Fruit fly (Drosophila melanogaster) whole organism, embryonic: ENCODE data around the gene M6.
A peak's percentile ranks its signal among the peaks of the same experiment; 100 is the strongest.

ENCODE experiments used
- CG10147 ChIP-seq: fragments of 200-800 bp; sonication (Bioruptor generic); optimal IDR thresholded peaks from 2 replicates; lab custom pipeline; 2019; ENCODE audit warnings: missing biosample characterization, mild to moderate bottlenecking, missing genetic modification characterization, moderate library complexity
- CG10431 ChIP-seq: fragments of 200-800 bp; sonication (Bioruptor generic); optimal IDR thresholded peaks from 3 replicates; lab custom pipeline; 2018; ENCODE audit warnings: missing biosample characterization, mild to moderate bottlenecking, missing genetic modification characterization
- CG10543 ChIP-seq: fragments of 200-800 bp; sonication (Bioruptor generic); optimal IDR thresholded peaks from 3 replicates; lab custom pipeline; 2017; ENCODE audit warnings: missing biosample characterization, mild to moderate bottlenecking, missing genetic modification characterization, moderate library complexity
- CG11085 ChIP-seq: fragments of 200-800 bp; sonication (Bioruptor generic); IDR thresholded peaks from 2 replicates; pipeline ENCODE4 v1.3.6; 2022; ENCODE audit warnings: missing biosample characterization, missing genetic modification characterization
- CG11504 ChIP-seq: fragments of 200-800 bp; sonication (Bioruptor generic); optimal IDR thresholded peaks from 3 replicates; lab custom pipeline; 2019; ENCODE audit warnings: missing biosample characterization, mild to moderate bottlenecking, missing genetic modification characterization, moderate library complexity
- CG12104 ChIP-seq: fragments of 200-800 bp; sonication (Bioruptor generic); optimal IDR thresholded peaks from 3 replicates; lab custom pipeline; 2016; ENCODE audit warnings: missing biosample characterization, missing genetic modification characterization
- CG13424 ChIP-seq: fragments of 200-800 bp; sonication (Bioruptor generic); optimal IDR thresholded peaks from 2 replicates; lab custom pipeline; 2019; ENCODE audit warnings: missing biosample characterization, mild to moderate bottlenecking, missing genetic modification characterization, moderate library complexity
- CG16863 ChIP-seq: fragments of 200-800 bp; sonication (Bioruptor generic); optimal IDR thresholded peaks from 3 replicates; lab custom pipeline; 2016; ENCODE audit warnings: missing biosample characterization, missing genetic modification characterization
- CG17612 ChIP-seq: fragments of 200-800 bp; sonication (Bioruptor generic); IDR thresholded peaks from 2 replicates; pipeline ENCODE4 v1.3.6; 2022; ENCODE audit warnings: missing biosample characterization, missing genetic modification characterization
- CG18262 ChIP-seq: fragments of 200-800 bp; optimal IDR thresholded peaks from 3 replicates; lab custom pipeline; 2019; ENCODE audit warnings: missing biosample characterization, mild to moderate bottlenecking, missing genetic modification characterization, moderate library complexity
- CG18476 ChIP-seq: fragments of 200-800 bp; sonication (Bioruptor generic); optimal IDR thresholded peaks from 2 replicates; lab custom pipeline; 2016; ENCODE audit warnings: missing biosample characterization, mild to moderate bottlenecking, missing genetic modification characterization
- CG2120 ChIP-seq: fragments of 200-800 bp; sonication (Bioruptor generic); optimal IDR thresholded peaks from 3 replicates; lab custom pipeline; 2016; ENCODE audit warnings: missing biosample characterization, missing genetic modification characterization
- CG2202 ChIP-seq: fragments of 200-800 bp; sonication (Bioruptor generic); optimal IDR thresholded peaks from 2 replicates; lab custom pipeline; 2018; ENCODE audit warnings: missing biosample characterization, mild to moderate bottlenecking, missing genetic modification characterization
- CG2712 ChIP-seq: fragments of 200-800 bp; optimal IDR thresholded peaks from 3 replicates; lab custom pipeline; 2019; ENCODE audit warnings: missing biosample characterization, mild to moderate bottlenecking, missing genetic modification characterization, moderate library complexity
- CG3407 ChIP-seq: fragments of 200-800 bp; sonication (Bioruptor generic); optimal IDR thresholded peaks from 2 replicates; lab custom pipeline; 2018; ENCODE audit warnings: missing biosample characterization, mild to moderate bottlenecking, missing genetic modification characterization
- CG43689 ChIP-seq: fragments of 200-800 bp; sonication (Bioruptor generic); IDR thresholded peaks from 2 replicates; pipeline ENCODE4 v1.3.6; 2022; ENCODE audit warnings: missing biosample characterization, missing genetic modification characterization
- CG6791 ChIP-seq: fragments of 200-800 bp; sonication (Bioruptor generic); IDR thresholded peaks from 3 replicates; pipeline ENCODE4 v1.3.6; 2022; ENCODE audit warnings: missing biosample characterization, missing genetic modification characterization; ENCODE audit not compliant: partially characterized antibody
- CG6854 ChIP-seq: fragments of 200-800 bp; sonication (Bioruptor generic); optimal IDR thresholded peaks from 3 replicates; lab custom pipeline; 2017; ENCODE audit warnings: missing biosample characterization, mild to moderate bottlenecking, missing genetic modification characterization
- CG7963 ChIP-seq: fragments of 200-800 bp; sonication (Bioruptor generic); IDR thresholded peaks from 3 replicates; pipeline ENCODE4 v1.3.6; 2022; ENCODE audit warnings: missing biosample characterization, missing genetic modification characterization; ENCODE audit not compliant: partially characterized antibody
- CG8478 ChIP-seq: fragments of >200 bp; optimal IDR thresholded peaks from 2 replicates; lab custom pipeline; 2018
- CG8944 ChIP-seq: fragments of 200-800 bp; sonication (Bioruptor generic); optimal IDR thresholded peaks from 3 replicates; lab custom pipeline; 2016; ENCODE audit warnings: missing biosample characterization, missing genetic modification characterization
- CG9876 ChIP-seq: fragments of 200-800 bp; sonication (Bioruptor generic); optimal IDR thresholded peaks from 2 replicates; lab custom pipeline; 2016; ENCODE audit warnings: missing biosample characterization, missing genetic modification characterization
- CG9932 ChIP-seq: fragments of 200-800 bp; sonication (Bioruptor generic); IDR thresholded peaks from 2 replicates; pipeline ENCODE4 v1.3.6; 2022; ENCODE audit warnings: missing biosample characterization, missing genetic modification characterization
- CHES-1-like ChIP-seq: fragments of 200-800 bp; sonication (Bioruptor generic); optimal IDR thresholded peaks from 2 replicates; lab custom pipeline; 2016; ENCODE audit warnings: missing biosample characterization, missing genetic modification characterization
- Doc2 ChIP-seq: fragments of 200-800 bp; sonication (Bioruptor generic); IDR thresholded peaks from 2 replicates; pipeline ENCODE4 v1.3.6; 2022; ENCODE audit warnings: missing biosample characterization, missing genetic modification characterization
- Hr39 ChIP-seq: fragments of >200 bp; optimal IDR thresholded peaks from 2 replicates; lab custom pipeline; 2017
- Jarid2 ChIP-seq: fragments of 200-800 bp; sonication (Bioruptor generic); optimal IDR thresholded peaks from 3 replicates; lab custom pipeline; 2017; ENCODE audit warnings: mild to moderate bottlenecking, missing biosample characterization, missing genetic modification reagents, missing genetic modification characterization
- MBD-R2 ChIP-seq: fragments of 200-800 bp; sonication (Bioruptor generic); IDR thresholded peaks from 2 replicates; pipeline ENCODE4 v1.3.6; 2022; ENCODE audit warnings: missing biosample characterization, missing genetic modification characterization
- Med ChIP-seq: fragments of 200-800 bp; sonication (Bioruptor generic); peaks from one replicate; lab custom pipeline; 2016; ENCODE audit warnings: missing biosample characterization, missing genetic modification characterization, mild to moderate bottlenecking, inconsistent platforms, moderate library complexity
- NfI ChIP-seq: fragments of 200-800 bp; sonication (Bioruptor generic); optimal IDR thresholded peaks from 3 replicates; lab custom pipeline; 2018; ENCODE audit warnings: missing biosample characterization, mild to moderate bottlenecking, missing genetic modification characterization, moderate library complexity
- Ptx1 ChIP-seq: fragments of 200-800 bp; sonication (Bioruptor generic); IDR thresholded peaks from 2 replicates; pipeline ENCODE4 v1.3.6; 2022; ENCODE audit warnings: missing biosample characterization, missing genetic modification characterization
- Side ChIP-seq: fragments of 200-800 bp; sonication (Bioruptor generic); optimal IDR thresholded peaks from 2 replicates; lab custom pipeline; 2016; ENCODE audit warnings: missing biosample characterization, missing genetic modification characterization
- Xrp1 ChIP-seq: fragments of 200-800 bp; sonication (Bioruptor generic); IDR thresholded peaks from 2 replicates; pipeline ENCODE4 v1.3.6; 2022; ENCODE audit warnings: missing biosample characterization, missing genetic modification characterization
- abd-A ChIP-seq: fragments of 200-800 bp; sonication (Bioruptor generic); optimal IDR thresholded peaks from 3 replicates; lab custom pipeline; 2019; ENCODE audit warnings: missing biosample characterization, mild to moderate bottlenecking, missing genetic modification characterization, moderate library complexity
- az2 ChIP-seq: fragments of 200-800 bp; sonication (Bioruptor generic); optimal IDR thresholded peaks from 3 replicates; lab custom pipeline; 2016; ENCODE audit warnings: missing biosample characterization, missing genetic modification characterization
- bsh ChIP-seq, 2 experiments: fragments of 200-800 bp; sonication (Bioruptor generic); optimal IDR thresholded peaks; 2 replicates each; lab custom pipeline; 2017 to 2018; ENCODE audit warnings: mild to moderate bottlenecking in 2 of 2, missing biosample characterization in 2 of 2, missing genetic modification characterization in 2 of 2, moderate library complexity in 1 of 2
- ftz-f1 ChIP-seq: fragments of 200-800 bp; sonication (Bioruptor generic); optimal IDR thresholded peaks from 2 replicates; lab custom pipeline; 2016; ENCODE audit warnings: missing biosample characterization, missing genetic modification characterization
- gfzf ChIP-seq: fragments of 200-800 bp; sonication (Bioruptor generic); optimal IDR thresholded peaks from 2 replicates; lab custom pipeline; 2016; ENCODE audit warnings: missing biosample characterization, mild to moderate bottlenecking, missing genetic modification characterization, moderate library complexity
- gt ChIP-seq: fragments of 200-800 bp; sonication (Bioruptor generic); IDR thresholded peaks from 2 replicates; pipeline ENCODE4 v1.3.6; 2022; ENCODE audit warnings: missing biosample characterization, missing genetic modification characterization
- hb ChIP-seq: fragments of 200-800 bp; sonication (Bioruptor generic); IDR thresholded peaks from 3 replicates; pipeline ENCODE4 v1.3.6; 2022; ENCODE audit warnings: missing biosample characterization, missing genetic modification characterization; ENCODE audit not compliant: partially characterized antibody
- her ChIP-seq: fragments of 200-800 bp; sonication (Bioruptor generic); optimal IDR thresholded peaks from 2 replicates; lab custom pipeline; 2016; ENCODE audit warnings: missing biosample characterization, missing genetic modification characterization
- kah ChIP-seq: fragments of 200-800 bp; sonication (Bioruptor generic); optimal IDR thresholded peaks from 2 replicates; lab custom pipeline; 2018; ENCODE audit warnings: missing biosample characterization, mild to moderate bottlenecking, missing genetic modification characterization
- mam ChIP-seq: fragments of 200-800 bp; sonication (Bioruptor generic); optimal IDR thresholded peaks from 3 replicates; lab custom pipeline; 2016; ENCODE audit warnings: missing biosample characterization, missing genetic modification characterization
- oc ChIP-seq: fragments of 200-800 bp; sonication (Bioruptor generic); optimal IDR thresholded peaks from 2 replicates; lab custom pipeline; 2018; ENCODE audit warnings: missing biosample characterization, mild to moderate bottlenecking, missing genetic modification characterization, moderate library complexity
- otp ChIP-seq: fragments of 200-800 bp; sonication (Bioruptor generic); IDR thresholded peaks from 3 replicates; pipeline ENCODE4, ENCODE4 v1.3.6; 2022; ENCODE audit warnings: missing biosample characterization, missing genetic modification characterization
- p53 ChIP-seq: fragments of 200-800 bp; sonication (Bioruptor generic); optimal IDR thresholded peaks from 2 replicates; lab custom pipeline; 2016; ENCODE audit warnings: missing biosample characterization, missing genetic modification characterization
- peb ChIP-seq: fragments of 200-800 bp; sonication (Bioruptor generic); IDR thresholded peaks from 2 replicates; pipeline ENCODE4 v1.3.6; 2022; ENCODE audit warnings: missing biosample characterization, missing genetic modification characterization
- phol ChIP-seq: fragments of 200-800 bp; sonication (Bioruptor generic); optimal IDR thresholded peaks from 3 replicates; lab custom pipeline; 2018; ENCODE audit warnings: missing biosample characterization, mild to moderate bottlenecking, missing genetic modification characterization, moderate library complexity
- ro ChIP-seq: fragments of 200-800 bp; sonication (Bioruptor generic); IDR thresholded peaks from 2 replicates; pipeline ENCODE4 v1.3.6; 2022; ENCODE audit warnings: missing biosample characterization, missing genetic modification characterization
- sisA ChIP-seq: fragments of 200-800 bp; sonication (Bioruptor generic); IDR thresholded peaks from 2 replicates; pipeline ENCODE4 v1.3.6; 2022; ENCODE audit warnings: missing biosample characterization, missing genetic modification characterization
- stwl ChIP-seq: fragments of 200-800 bp; sonication (Bioruptor generic); optimal IDR thresholded peaks from 3 replicates; lab custom pipeline; 2018; ENCODE audit warnings: missing biosample characterization, mild to moderate bottlenecking, missing genetic modification characterization, moderate library complexity
- tna ChIP-seq: fragments of 200-800 bp; sonication (Bioruptor generic); IDR thresholded peaks from 2 replicates; pipeline ENCODE4 v1.3.6; 2022; ENCODE audit warnings: missing biosample characterization, missing genetic modification characterization; ENCODE audit not compliant: partially characterized antibody

The M6 gene

DNA sequence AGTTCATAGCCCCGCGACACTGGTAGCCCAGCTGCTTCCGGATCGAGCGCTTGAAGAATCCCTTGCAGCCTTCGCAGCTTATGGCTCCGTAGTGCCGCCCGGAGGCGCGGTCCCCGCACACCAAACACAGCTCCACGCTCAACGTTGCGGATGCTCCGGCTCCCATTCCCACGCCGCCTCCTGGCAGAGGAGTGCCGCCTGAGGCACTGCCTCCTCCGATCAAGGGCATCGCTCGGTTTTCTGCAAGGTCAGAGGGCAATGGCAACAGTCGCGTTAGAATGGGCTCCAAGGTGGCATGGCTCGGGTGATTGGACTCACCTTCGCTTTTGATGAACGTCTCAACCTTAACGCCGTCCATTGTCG is 11.2 kb upstream of the M6 start (continued):
- TF ChIP-seq otp (GFP tag; lab: Robert Waterston, UW) (no peak), her (GFP tag; lab: Kevin White, UChicago) (no peak), CG16863 (GFP tag; lab: Kevin White, UChicago) (no peak), CG7963 (GFP tag; lab: Robert Waterston, UW) (peak; percentile 48; the same call in 1 of the 3 replicates), Ptx1 (GFP tag; lab: Robert Waterston, UW) (no peak), CG11504 (tag; lab: Kevin White, UChicago) (no peak), CG17612 (no peak), CG3407 (no peak), CG9876 (GFP tag; lab: Kevin White, UChicago) (no peak), Hr39 (lab: Kevin White, UChicago) (no peak), Jarid2 (GFP tag; lab: Kevin White, UChicago) (no peak), CG9932 (GFP tag; lab: Robert Waterston, UW) (0 out of 2 replicates have a peak, but pooled peaks have one; percentile 2), p53 (GFP tag; lab: Kevin White, UChicago) (no peak), CG12104 (GFP tag; lab: Kevin White, UChicago) (no peak), abd-A (no peak), stwl (tag; lab: Kevin White, UChicago) (no peak), Doc2 (GFP tag; lab: Robert Waterston, UW) (no peak), CG10147 (GFP tag; lab: Kevin White, UChicago) (no peak), ftz-f1 (GFP tag; lab: Kevin White, UChicago) (peak; percentile 95), hb (GFP tag; lab: Robert Waterston, UW) (no peak), CG10543 (GFP tag; lab: Kevin White, UChicago) (no peak), ro (GFP tag; lab: Robert Waterston, UW) (no peak), Xrp1 (GFP tag; lab: Robert Waterston, UW) (no peak), CG8478 (lab: Kevin White, UChicago) (no peak), tna (peak; percentile 52; the same call in 1 of the 2 replicates), kah (no peak), CG11085 (GFP tag; lab: Robert Waterston, UW) (no peak), Side (no peak), peb (GFP tag; lab: Robert Waterston, UW) (0 out of 2 replicates have a peak, but pooled peaks have one; percentile 5), CG6854 (GFP tag; lab: Kevin White, UChicago) (no peak), az2 (no peak), CG18262 (tag; lab: Kevin White, UChicago) (no peak), Med (peak; percentile 71), bsh (GFP tag; optimal IDR thresholded peaks at IDR 0.05; lab: Kevin White, UChicago) (no peak), gt (GFP tag; lab: Robert Waterston, UW) (no peak)

DNA sequence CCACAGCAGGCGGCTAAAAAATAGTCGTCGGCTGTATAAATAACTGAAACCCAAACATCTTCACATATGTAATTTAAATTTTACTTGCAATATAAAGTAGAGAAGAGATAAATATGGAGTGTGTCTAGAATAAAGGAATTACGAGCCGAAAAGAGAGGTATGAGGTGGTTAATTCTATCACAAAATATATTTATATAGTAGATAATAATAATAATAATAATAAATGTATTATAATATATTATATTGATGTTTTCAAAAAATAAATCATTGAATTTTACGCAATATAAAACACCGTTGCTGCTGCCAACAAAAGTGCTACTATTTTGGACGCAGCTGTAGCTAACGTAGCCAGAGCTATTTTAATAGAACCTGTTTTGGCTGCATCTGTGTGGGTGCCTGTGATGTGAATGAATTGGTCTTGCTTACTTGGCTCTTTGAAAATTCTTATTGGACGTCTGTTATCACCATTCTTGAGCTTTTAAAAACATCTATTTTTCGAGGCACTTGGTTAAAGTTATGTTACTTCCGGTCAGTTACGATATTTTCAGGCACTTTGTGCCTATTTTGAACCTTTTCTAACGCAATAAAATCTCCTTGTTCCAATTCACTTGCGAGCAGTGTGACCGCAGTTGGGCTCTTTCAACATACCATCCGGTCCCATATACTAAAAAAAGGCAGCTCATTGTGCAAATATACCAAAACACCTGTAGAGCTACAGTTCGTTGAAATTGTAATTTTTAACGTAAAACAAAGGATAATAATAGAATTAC is 10.6 kb upstream of the M6 start, which contains the start of gene Hr78:
Hr78 (minus strand) TSS at position 630 of the 770 bp plus-strand sequence.
- TF ChIP-seq phol (tag; lab: Kevin White, UChicago): peak; percentile 79
- TF ChIP-seq sisA (GFP tag; lab: Robert Waterston, UW): peak; percentile 31; the same call in 1 of the 2 replicates
- TF ChIP-seq NfI: peak; percentile 77
- TF ChIP-seq CG43689 (GFP tag; lab: Robert Waterston, UW): no peak
- peak; percentile 88 for TF ChIP-seq gfzf (GFP tag; lab: Kevin White, UChicago)
- TF ChIP-seq CG2712 (tag; lab: Kevin White, UChicago): peak; percentile 87
- peak; percentile 33 for TF ChIP-seq CG2120
- TF ChIP-seq CG10431 (GFP tag; lab: Kevin White, UChicago): peak; percentile 77
- TF ChIP-seq CG6791: no peak
- peak; percentile 86 for TF ChIP-seq CG13424 (tag; lab: Kevin White, UChicago)
- TF ChIP-seq CG18476 (GFP tag; lab: Kevin White, UChicago): peak; percentile 57
- TF ChIP-seq mam (GFP tag; lab: Kevin White, UChicago): no peak
- TF ChIP-seq oc (tag; lab: Kevin White, UChicago): no peak
- no peak for TF ChIP-seq CHES-1-like (GFP tag; lab: Kevin White, UChicago)
- TF ChIP-seq CG8944 (GFP tag; lab: Kevin White, UChicago): no peak
- TF ChIP-seq CG2202: peak; percentile 9
- peak; percentile 43 for TF ChIP-seq MBD-R2 (GFP tag; lab: Robert Waterston, UW)
